Worm (Caenorhabditis elegans): ENCODE data around the gene jhdm-1.

ce11 chrIII:6415306-6415973 lies 38.8 kb upstream of the jhdm-1 start, which contains the start of gene nas-4:
- TF ChIP-seq ztf-29 (GFP tag; IDR thresholded peaks at IDR 0.05) = no peak
- no peak for TF ChIP-seq cog-1 (tag; optimal IDR thresholded peaks at IDR 0.05)
- TF ChIP-seq med-1 (GFP tag; optimal IDR thresholded peaks at IDR 0.05; ENCODE audit: insufficient read depth) = no peak
- no peak for TF ChIP-seq flt-1 (GFP tag; IDR thresholded peaks at IDR 0.05)
- TF ChIP-seq tab-1 (GFP tag; IDR thresholded peaks at IDR 0.05) = no peak
- no peak for TF ChIP-seq ref-1 (GFP tag; conservative IDR thresholded peaks at IDR 0.05)
- no peak for TF ChIP-seq ztf-23 (GFP tag; IDR thresholded peaks at IDR 0.05)
- no peak for TF ChIP-seq klf-2 (GFP tag; conservative IDR thresholded peaks at IDR 0.05)
- no peak for TF ChIP-seq T22C8.4 (GFP tag; IDR thresholded peaks at IDR 0.05)
